Worm (Caenorhabditis elegans): ENCODE data around the gene srx-43.

The srx-43 gene

DNA sequence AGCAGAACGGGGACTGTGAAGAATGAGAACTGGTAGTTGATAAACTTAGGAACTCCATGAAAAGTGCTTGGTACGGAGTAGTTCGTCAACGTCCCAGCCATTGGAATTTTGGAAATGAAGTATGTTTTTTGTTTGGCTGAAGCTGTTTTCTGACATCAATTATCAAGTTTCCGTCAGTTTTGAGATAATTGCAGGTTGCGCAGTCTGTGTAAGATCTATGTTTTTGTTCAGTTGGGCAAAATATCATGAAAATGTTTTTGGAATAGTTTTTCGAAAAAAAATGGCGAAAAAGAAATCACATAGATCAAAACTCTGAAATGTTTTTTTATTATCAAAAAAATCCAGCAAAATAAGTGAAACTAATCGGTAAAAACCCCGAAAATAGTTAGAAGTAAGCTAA is 42.9 kb upstream of the srx-43 start, which contains the start of gene sru-22:
sru-22 (minus strand) TSS at position 101 of the 400 bp plus-strand sequence.
- no peak for TF ChIP-seq K09A11.1 (tag; optimal IDR thresholded peaks at IDR 0.05; ENCODE audit: insufficient read depth)
- no peak for TF ChIP-seq hlh-30 (tag; optimal IDR thresholded peaks at IDR 0.05; ENCODE audit: insufficient read depth)
- TF ChIP-seq ceh-14 (tag; optimal IDR thresholded peaks at IDR 0.05) = no peak
- no peak for TF ChIP-seq fkh-6 (tag; optimal IDR thresholded peaks at IDR 0.05)
- no peak for TF ChIP-seq syd-9 (tag; optimal IDR thresholded peaks at IDR 0.05)
- no peak for TF ChIP-seq pha-4 (tag; optimal IDR thresholded peaks at IDR 0.05)
- TF ChIP-seq lim-6 (tag; optimal IDR thresholded peaks at IDR 0.05) = no peak
- no peak for TF ChIP-seq hlh-15 (tag; optimal IDR thresholded peaks at IDR 0.05)
- TF ChIP-seq K02D7.2 (tag; optimal IDR thresholded peaks at IDR 0.05) = no peak
- TF ChIP-seq nhr-11 (tag; optimal IDR thresholded peaks at IDR 0.05) = no peak
- no peak for TF ChIP-seq ceh-24 (tag; optimal IDR thresholded peaks at IDR 0.05)
- no peak for TF ChIP-seq eyg-1 (tag; optimal IDR thresholded peaks at IDR 0.05)
- no peak for TF ChIP-seq hlh-13 (GFP tag; optimal IDR thresholded peaks at IDR 0.05)
- TF ChIP-seq ceh-34 (tag; optimal IDR thresholded peaks at IDR 0.05) = no peak

DNA sequence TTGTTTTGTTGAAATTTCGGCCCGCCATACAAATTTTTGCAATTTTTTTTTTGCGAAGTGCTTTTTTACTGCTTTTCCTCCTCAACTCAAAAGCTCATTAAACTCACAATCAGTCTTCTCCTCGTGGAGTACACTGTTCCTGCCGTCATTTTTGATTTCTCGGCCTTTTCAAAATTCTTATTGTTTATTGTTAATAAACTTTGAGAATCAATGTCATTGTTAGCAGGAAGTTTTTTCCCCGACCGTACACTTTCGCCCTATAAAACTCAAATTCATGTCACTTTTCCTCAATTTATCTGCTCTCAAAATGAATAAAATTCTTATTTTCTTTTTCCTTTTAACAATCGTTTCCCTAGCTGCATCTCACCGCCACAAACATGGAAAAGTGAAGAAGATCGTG is 41.9 kb upstream of the srx-43 start, which contains the start of gene clec-232:
clec-232 (plus strand) TSS at position 301 of the 400 bp plus-strand sequence.
- TF ChIP-seq C38D4.7 (GFP tag; optimal IDR thresholded peaks at IDR 0.05) = no peak
- TF ChIP-seq hlh-8 (tag; optimal IDR thresholded peaks at IDR 0.05) = no peak
- no peak for TF ChIP-seq fkh-10 (GFP tag; optimal IDR thresholded peaks at IDR 0.05)
- no peak for TF ChIP-seq ceh-18 (tag; optimal IDR thresholded peaks at IDR 0.05)
- TF ChIP-seq ceh-45 (GFP tag; IDR thresholded peaks at IDR 0.05) = no peak
- TF ChIP-seq hlh-13 (GFP tag; optimal IDR thresholded peaks at IDR 0.05) = no peak
- TF ChIP-seq fax-1 (tag; optimal IDR thresholded peaks at IDR 0.05) = no peak
- no peak for TF ChIP-seq C08G9.2 (tag; optimal IDR thresholded peaks at IDR 0.05)

DNA sequence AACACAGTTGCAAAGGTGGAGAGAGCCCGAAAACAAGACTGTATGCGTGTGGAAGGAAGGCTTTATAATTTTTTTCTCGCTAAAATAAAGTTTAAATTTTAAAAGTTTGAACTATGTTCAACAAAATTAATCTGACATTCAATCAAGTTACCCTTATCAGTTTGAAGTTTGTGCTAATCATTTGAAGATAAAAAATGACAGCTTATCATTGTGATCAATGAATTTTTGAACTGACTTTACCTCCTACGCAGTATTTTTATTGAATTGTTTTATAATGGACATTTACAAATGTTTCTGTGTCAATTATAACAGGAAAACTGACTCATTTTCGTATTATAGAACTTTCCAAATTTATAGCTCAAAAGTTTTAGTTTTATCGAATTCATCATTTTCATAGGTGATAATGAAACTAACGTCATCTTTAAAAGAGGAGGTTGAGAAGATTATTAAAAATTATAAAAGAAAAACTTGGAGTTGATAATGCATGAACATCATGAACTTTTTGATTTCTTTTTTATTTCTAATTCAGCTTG is 39.5 kb upstream of the srx-43 start, which contains the start of gene oac-20:
oac-20 (plus strand) TSS at position 483 of the 533 bp plus-strand sequence.
- TF ChIP-seq hlh-15 (tag; optimal IDR thresholded peaks at IDR 0.05) = no peak
- TF ChIP-seq dve-1 (tag; optimal IDR thresholded peaks at IDR 0.05) = no peak
- no peak for TF ChIP-seq pag-3 (tag; optimal IDR thresholded peaks at IDR 0.05; ENCODE audit: borderline replicate concordance)
- no peak for TF ChIP-seq C08G9.2 (tag; optimal IDR thresholded peaks at IDR 0.05)
- no peak for TF ChIP-seq hlh-13 (GFP tag; optimal IDR thresholded peaks at IDR 0.05)
- TF ChIP-seq ztf-16 (tag; optimal IDR thresholded peaks at IDR 0.05) = no peak
- no peak for TF ChIP-seq pros-1 (tag; optimal IDR thresholded peaks at IDR 0.05)
- TF ChIP-seq ref-2 (tag; optimal IDR thresholded peaks at IDR 0.05) = no peak
- TF ChIP-seq ceh-45 (GFP tag; IDR thresholded peaks at IDR 0.05) = no peak

ce11 chrV:15982733-15983344 is 34.9 kb upstream of the srx-43 start, which contains the start of the genes fbxa-99 and F36G9.13:
fbxa-99 (minus strand) TSS chrV:15982854.
F36G9.13 (plus strand) TSS chrV:15983294.
- TF ChIP-seq K09A11.1 (tag; optimal IDR thresholded peaks at IDR 0.05; ENCODE audit: insufficient read depth) (no peak), ceh-31 (tag; optimal IDR thresholded peaks at IDR 0.05) (no peak), T23F11.4 (GFP tag; optimal IDR thresholded peaks at IDR 0.05) (no peak), dve-1 (tag; optimal IDR thresholded peaks at IDR 0.05) (no peak), ceh-30 (tag; optimal IDR thresholded peaks at IDR 0.05) (no peak), sdc-2 (tag; optimal IDR thresholded peaks at IDR 0.05) (no peak), ceh-9 (tag; optimal IDR thresholded peaks at IDR 0.05) (no peak), nfya-1 (tag; optimal IDR thresholded peaks at IDR 0.05) (no peak), syd-9 (tag; optimal IDR thresholded peaks at IDR 0.05) (no peak), unc-42 (tag; optimal IDR thresholded peaks at IDR 0.05) (no peak), gmeb-2 (tag; optimal IDR thresholded peaks at IDR 0.05) (no peak), npax-4 (tag; optimal IDR thresholded peaks at IDR 0.05) (no peak), hlh-30 (tag; optimal IDR thresholded peaks at IDR 0.05; ENCODE audit: insufficient read depth) (no peak), ceh-19 (GFP tag; optimal IDR thresholded peaks at IDR 0.05) (no peak), hlh-8 (tag; optimal IDR thresholded peaks at IDR 0.05) (no peak), pag-3 (tag; optimal IDR thresholded peaks at IDR 0.05; ENCODE audit: borderline replicate concordance) (no peak), madf-2 (tag; optimal IDR thresholded peaks at IDR 0.05) (no peak), unc-3 (GFP tag; conservative IDR thresholded peaks at IDR 0.05) (no peak), unc-3 (tag; optimal IDR thresholded peaks at IDR 0.05) (no peak), K02D7.2 (tag; optimal IDR thresholded peaks at IDR 0.05) (no peak), ahr-1 (tag; optimal IDR thresholded peaks at IDR 0.05) (no peak)
